Fruit fly (Drosophila melanogaster) whole organism, embryonic: ENCODE results near the gene FucTC.
A peak's percentile ranks its signal among the peaks of the same experiment; 100 is the strongest.

ENCODE experiments used
- Abd-B ChIP-seq: fragments of 200-800 bp; sonication (Bioruptor generic); optimal IDR thresholded peaks from 2 replicates; lab custom pipeline; 2018; ENCODE audit warnings: missing biosample characterization, mild to moderate bottlenecking, missing genetic modification characterization, moderate library complexity
- Awh ChIP-seq: fragments of 200-800 bp; sonication (Bioruptor generic); IDR thresholded peaks from 2 replicates; pipeline ENCODE4, ENCODE4 v1.3.6; 2022; ENCODE audit warnings: missing biosample characterization, missing genetic modification characterization
- CG10462 ChIP-seq: fragments of 200-800 bp; sonication (Bioruptor generic); optimal IDR thresholded peaks from 2 replicates; lab custom pipeline; 2016; ENCODE audit warnings: missing biosample characterization, missing genetic modification characterization
- CG11504 ChIP-seq: fragments of 200-800 bp; sonication (Bioruptor generic); optimal IDR thresholded peaks from 3 replicates; lab custom pipeline; 2019; ENCODE audit warnings: missing biosample characterization, mild to moderate bottlenecking, missing genetic modification characterization, moderate library complexity
- CG12942 ChIP-seq: fragments of 200-800 bp; sonication (Bioruptor generic); optimal IDR thresholded peaks from 3 replicates; lab custom pipeline; 2016; ENCODE audit warnings: missing biosample characterization, missing genetic modification characterization
- CG14050 ChIP-seq: fragments of 200-800 bp; sonication (Bioruptor generic); IDR thresholded peaks from 3 replicates; pipeline ENCODE4 v1.3.6; 2022; ENCODE audit warnings: missing biosample characterization, missing genetic modification characterization
- CG16813 ChIP-seq: fragments of 200-800 bp; sonication (Bioruptor generic); IDR thresholded peaks from 3 replicates; pipeline ENCODE4 v1.3.6; 2022; ENCODE audit warnings: missing biosample characterization, missing genetic modification characterization; ENCODE audit not compliant: partially characterized antibody
- CG17802 ChIP-seq: fragments of 200-800 bp; sonication (Bioruptor generic); optimal IDR thresholded peaks from 2 replicates; lab custom pipeline; 2018; ENCODE audit warnings: missing biosample characterization, mild to moderate bottlenecking, missing genetic modification characterization, moderate library complexity
- CG18262 ChIP-seq: fragments of 200-800 bp; optimal IDR thresholded peaks from 3 replicates; lab custom pipeline; 2019; ENCODE audit warnings: missing biosample characterization, mild to moderate bottlenecking, missing genetic modification characterization, moderate library complexity
- CG2116 ChIP-seq: fragments of 200-800 bp; sonication (Bioruptor generic); optimal IDR thresholded peaks from 3 replicates; lab custom pipeline; 2018; ENCODE audit warnings: missing biosample characterization, mild to moderate bottlenecking, missing genetic modification characterization
- CG2678 ChIP-seq: fragments of 200-800 bp; sonication (Bioruptor generic); optimal IDR thresholded peaks from 3 replicates; lab custom pipeline; 2019; ENCODE audit warnings: missing biosample characterization, mild to moderate bottlenecking, missing genetic modification characterization, moderate library complexity
- CG30020 ChIP-seq: fragments of 200-800 bp; optimal IDR thresholded peaks from 2 replicates; lab custom pipeline; 2019; ENCODE audit warnings: missing biosample characterization, mild to moderate bottlenecking, missing genetic modification characterization, moderate library complexity
- CG3281 ChIP-seq: fragments of 200-800 bp; sonication (Bioruptor generic); optimal IDR thresholded peaks from 3 replicates; lab custom pipeline; 2017; ENCODE audit warnings: missing biosample characterization, mild to moderate bottlenecking, missing genetic modification characterization
- CG3995 ChIP-seq: fragments of 200-800 bp; sonication (Bioruptor generic); optimal IDR thresholded peaks from 3 replicates; lab custom pipeline; 2016; ENCODE audit warnings: missing biosample characterization, missing genetic modification characterization
- CG6689 ChIP-seq: fragments of 200-800 bp; sonication (Bioruptor generic); IDR thresholded peaks from 2 replicates; pipeline ENCODE4 v1.3.6; 2022; ENCODE audit warnings: missing biosample characterization, missing genetic modification characterization
- CG6813 ChIP-seq: fragments of 200-800 bp; sonication (Bioruptor generic); optimal IDR thresholded peaks from 2 replicates; lab custom pipeline; 2017; ENCODE audit warnings: missing biosample characterization, missing genetic modification characterization, mild to moderate bottlenecking, moderate library complexity, missing genetic modification reagents
- CG6854 ChIP-seq: fragments of 200-800 bp; sonication (Bioruptor generic); optimal IDR thresholded peaks from 3 replicates; lab custom pipeline; 2017; ENCODE audit warnings: missing biosample characterization, mild to moderate bottlenecking, missing genetic modification characterization
- CG7987 ChIP-seq: fragments of 200-800 bp; sonication (Bioruptor generic); optimal IDR thresholded peaks from 2 replicates; lab custom pipeline; 2018; ENCODE audit warnings: missing biosample characterization, mild to moderate bottlenecking, missing genetic modification characterization, moderate library complexity
- CG8281 ChIP-seq: fragments of 200-800 bp; sonication (Bioruptor generic); optimal IDR thresholded peaks from 2 replicates; lab custom pipeline; 2018; ENCODE audit warnings: missing biosample characterization, mild to moderate bottlenecking, missing genetic modification characterization, moderate library complexity
- CG9817 ChIP-seq: fragments of 200-800 bp; sonication (Bioruptor generic); optimal IDR thresholded peaks from 2 replicates; lab custom pipeline; 2018; ENCODE audit warnings: missing biosample characterization, mild to moderate bottlenecking, missing genetic modification characterization, moderate library complexity
- CHES-1-like ChIP-seq: fragments of 200-800 bp; sonication (Bioruptor generic); optimal IDR thresholded peaks from 2 replicates; lab custom pipeline; 2016; ENCODE audit warnings: missing biosample characterization, missing genetic modification characterization
- D ChIP-seq, 2 experiments: fragments of 200-800 bp in 1 of 2; fragments of >200 bp in 1 of 2; sonication (Bioruptor generic) in 1 of 2; optimal IDR thresholded peaks; 2 replicates in 1 of 2; 3 replicates in 1 of 2; lab custom pipeline; 2017; ENCODE audit warnings: mild to moderate bottlenecking in 1 of 2, missing biosample characterization in 1 of 2, missing genetic modification characterization in 1 of 2, missing genetic modification reagents in 1 of 2
- D19A ChIP-seq: fragments of 200-800 bp; optimal IDR thresholded peaks from 3 replicates; lab custom pipeline; 2019; ENCODE audit warnings: missing biosample characterization, mild to moderate bottlenecking, missing genetic modification characterization, moderate library complexity
- Dref ChIP-seq: fragments of 200-800 bp; sonication (Bioruptor generic); IDR thresholded peaks from 2 replicates; pipeline ENCODE4 v1.3.6; 2022; ENCODE audit warnings: missing biosample characterization, missing genetic modification characterization
- E2f1 ChIP-seq: fragments of 200-800 bp; sonication (Bioruptor generic); IDR thresholded peaks from 2 replicates; pipeline ENCODE4 v1.3.6; 2022; ENCODE audit warnings: missing biosample characterization, missing genetic modification characterization
- Fer2 ChIP-seq: fragments of 200-800 bp; sonication (Bioruptor generic); optimal IDR thresholded peaks from 2 replicates; lab custom pipeline; 2018; ENCODE audit warnings: missing biosample characterization, mild to moderate bottlenecking, missing genetic modification characterization, moderate library complexity
- Hmr ChIP-seq: fragments of 200-800 bp; sonication (Bioruptor generic); optimal IDR thresholded peaks from 3 replicates; lab custom pipeline; 2017; ENCODE audit warnings: mild to moderate bottlenecking, missing biosample characterization, missing genetic modification reagents, missing genetic modification characterization
- NfI ChIP-seq: fragments of 200-800 bp; sonication (Bioruptor generic); optimal IDR thresholded peaks from 3 replicates; lab custom pipeline; 2018; ENCODE audit warnings: missing biosample characterization, mild to moderate bottlenecking, missing genetic modification characterization, moderate library complexity
- Rfx ChIP-seq: fragments of 200-800 bp; sonication (Bioruptor generic); IDR thresholded peaks from 2 replicates; pipeline ENCODE4 v1.3.6; 2022; ENCODE audit warnings: missing biosample characterization, missing genetic modification characterization
- Usf ChIP-seq: fragments of 200-800 bp; sonication (Bioruptor generic); optimal IDR thresholded peaks from 2 replicates; lab custom pipeline; 2017; ENCODE audit warnings: missing genotype, missing biosample characterization, missing genetic modification characterization
- Xrp1 ChIP-seq: fragments of 200-800 bp; sonication (Bioruptor generic); IDR thresholded peaks from 2 replicates; pipeline ENCODE4 v1.3.6; 2022; ENCODE audit warnings: missing biosample characterization, missing genetic modification characterization
- cad ChIP-seq: fragments of >200 bp; optimal IDR thresholded peaks from 2 replicates; lab custom pipeline; 2017; ENCODE audit warnings: missing biosample characterization, missing genetic modification characterization
- corto ChIP-seq: fragments of 200-800 bp; sonication (Bioruptor generic); optimal IDR thresholded peaks from 2 replicates; lab custom pipeline; 2016; ENCODE audit warnings: missing biosample characterization, mild to moderate bottlenecking, missing genetic modification characterization, moderate library complexity
- danr ChIP-seq: fragments of 200-800 bp; sonication (Bioruptor generic); IDR thresholded peaks from 2 replicates; pipeline ENCODE4 v1.3.6; 2022; ENCODE audit warnings: missing biosample characterization, missing genetic modification characterization
- hkb ChIP-seq, 2 experiments: fragments of 200-800 bp in 1 of 2; fragments of >200 bp in 1 of 2; sonication (Bioruptor generic) in 1 of 2; IDR thresholded peaks in 1 of 2; optimal IDR thresholded peaks in 1 of 2; 2 replicates each; pipeline versions ENCODE4 v1.3.6 to Lab custom; 2017 to 2022; ENCODE audit warnings: missing biosample characterization in 1 of 2, missing genetic modification characterization in 1 of 2
- knrl ChIP-seq: fragments of 200-800 bp; sonication (Bioruptor generic); IDR thresholded peaks from 3 replicates; pipeline ENCODE4 v1.3.6; 2022; ENCODE audit warnings: missing biosample characterization, missing genetic modification characterization; ENCODE audit not compliant: partially characterized antibody
- nau ChIP-seq: fragments of 200-800 bp; sonication (Bioruptor generic); optimal IDR thresholded peaks from 3 replicates; lab custom pipeline; 2017; ENCODE audit warnings: missing biosample characterization, mild to moderate bottlenecking, missing genetic modification characterization, missing genetic modification reagents
- pho ChIP-seq: fragments of 200-800 bp; sonication (Bioruptor generic); optimal IDR thresholded peaks from 2 replicates; lab custom pipeline; 2016; ENCODE audit warnings: missing biosample characterization, missing genetic modification characterization
- pzg ChIP-seq: fragments of 200-800 bp; sonication (Bioruptor generic); optimal IDR thresholded peaks from 3 replicates; lab custom pipeline; 2018; ENCODE audit warnings: missing biosample characterization, mild to moderate bottlenecking, missing genetic modification characterization, moderate library complexity
- repo ChIP-seq: fragments of 200-800 bp; sonication (Bioruptor generic); optimal IDR thresholded peaks from 2 replicates; lab custom pipeline; 2016; ENCODE audit warnings: missing biosample characterization, missing genetic modification characterization
- sd ChIP-seq: fragments of 200-800 bp; sonication (Bioruptor generic); optimal IDR thresholded peaks from 3 replicates; lab custom pipeline; 2018; ENCODE audit warnings: missing biosample characterization, mild to moderate bottlenecking, missing genetic modification characterization, moderate library complexity
- slbo ChIP-seq: fragments of 200-800 bp; sonication (Bioruptor generic); IDR thresholded peaks from 2 replicates; pipeline ENCODE4 v1.3.6; 2022; ENCODE audit warnings: missing biosample characterization, missing genetic modification characterization
- sob ChIP-seq: fragments of 200-800 bp; sonication (Bioruptor generic); IDR thresholded peaks from 2 replicates; pipeline ENCODE4 v1.3.6; 2022; ENCODE audit warnings: missing biosample characterization, missing genetic modification characterization
- ssp ChIP-seq: fragments of 200-800 bp; sonication (Bioruptor generic); IDR thresholded peaks from 2 replicates; pipeline ENCODE4 v1.3.6; 2022; ENCODE audit warnings: missing biosample characterization, missing genetic modification characterization
- stwl ChIP-seq: fragments of 200-800 bp; sonication (Bioruptor generic); optimal IDR thresholded peaks from 3 replicates; lab custom pipeline; 2018; ENCODE audit warnings: missing biosample characterization, mild to moderate bottlenecking, missing genetic modification characterization, moderate library complexity
- tgo ChIP-seq: fragments of 200-800 bp; sonication (Bioruptor generic); IDR thresholded peaks from 3 replicates; pipeline ENCODE4 v1.3.6; 2022; ENCODE audit warnings: missing biosample characterization, missing genetic modification characterization
- unpg ChIP-seq: fragments of 200-800 bp; sonication (Bioruptor generic); optimal IDR thresholded peaks from 3 replicates; lab custom pipeline; 2018; ENCODE audit warnings: missing biosample characterization, mild to moderate bottlenecking, missing genetic modification characterization, moderate library complexity
- zfh1 ChIP-seq: fragments of 200-800 bp; sonication (Bioruptor generic); IDR thresholded peaks from 3 replicates; pipeline ENCODE4 v1.3.6; 2022; ENCODE audit warnings: missing biosample characterization, missing genetic modification characterization

The FucTC gene

dm6 chrX:23010651-23011050, 452 bp downstream of the FucTC start (continued):
- peak; percentile 40 for TF ChIP-seq CG6813 (GFP tag; lab: Kevin White, UChicago)
- no peak for TF ChIP-seq Awh (GFP tag; lab: Robert Waterston, UW)
- TF ChIP-seq unpg (GFP tag; lab: Kevin White, UChicago), result peak; percentile 29
- TF ChIP-seq CG3995 (GFP tag; lab: Kevin White, UChicago), result no peak
- TF ChIP-seq CG3281 (GFP tag; lab: Kevin White, UChicago), result peak; percentile 49
- no peak for TF ChIP-seq cad (GFP tag; lab: Kevin White, UChicago)
- peak; percentile 40; the same call in 2 of the 3 replicates for TF ChIP-seq tgo (GFP tag; lab: Robert Waterston, UW)
- TF ChIP-seq D (optimal IDR thresholded peaks at IDR 0.05; lab: Kevin White, UChicago), result no peak
- no peak for TF ChIP-seq D (GFP tag; optimal IDR thresholded peaks at IDR 0.05; lab: Kevin White, UChicago)
- no peak for TF ChIP-seq E2f1 (GFP tag; lab: Robert Waterston, UW)
- no peak for TF ChIP-seq CG17802 (tag; lab: Kevin White, UChicago)
- peak; percentile 33; the same call in 1 of the 2 replicates for TF ChIP-seq sob (GFP tag; lab: Robert Waterston, UW)
- TF ChIP-seq NfI (GFP tag; lab: Kevin White, UChicago), result no peak
- no peak for TF ChIP-seq zfh1 (GFP tag; lab: Robert Waterston, UW)
- TF ChIP-seq CG14050 (GFP tag; lab: Robert Waterston, UW), result no peak
- no peak for TF ChIP-seq CG10462 (GFP tag; lab: Kevin White, UChicago)
- TF ChIP-seq Rfx (GFP tag; lab: Robert Waterston, UW), result peak; percentile 54; the same call in 1 of the 2 replicates
- TF ChIP-seq nau (GFP tag; lab: Kevin White, UChicago), result no peak
- TF ChIP-seq CG8281 (tag; lab: Kevin White, UChicago), result no peak
- TF ChIP-seq pho, result peak; percentile 6
- no peak for TF ChIP-seq Dref (GFP tag; lab: Robert Waterston, UW)
- TF ChIP-seq CG2116, result no peak
- no peak for TF ChIP-seq danr (GFP tag; lab: Robert Waterston, UW)
- TF ChIP-seq CG12942, result no peak
- TF ChIP-seq CG7987 (GFP tag; lab: Kevin White, UChicago), result no peak
- TF ChIP-seq Usf (GFP tag; lab: Kevin White, UChicago), result no peak
- TF ChIP-seq CG6689 (GFP tag; lab: Robert Waterston, UW), result 0 out of 2 replicates have a peak, but pooled peaks have one; percentile 14

- TF ChIP-seq CG16813 (GFP tag; lab: Robert Waterston, UW) (peak; percentile 99), CG9817 (peak; percentile 19), repo (no peak), slbo (peak; percentile 58), sd (peak; percentile 11), Fer2 (tag; lab: Kevin White, UChicago) (no peak), CHES-1-like (GFP tag; lab: Kevin White, UChicago) (no peak), CG6689 (GFP tag; lab: Robert Waterston, UW) (0 out of 2 replicates have a peak, but pooled peaks have one; percentile 37), Hmr (GFP tag; lab: Kevin White, UChicago) (peak; percentile 39), CG18262 (tag; lab: Kevin White, UChicago) (peak; percentile 49), Xrp1 (GFP tag; lab: Robert Waterston, UW) (0 out of 2 replicates have a peak, but pooled peaks have one; percentile 22), pzg (GFP tag; lab: Kevin White, UChicago) (peak; percentile 74), CG3281 (GFP tag; lab: Kevin White, UChicago) (peak; percentile 1), knrl (GFP tag; lab: Robert Waterston, UW) (peak; percentile 97), CG6854 (GFP tag; lab: Kevin White, UChicago) (no peak), hkb (optimal IDR thresholded peaks at IDR 0.05; lab: Kevin White, UChicago) (no peak), hkb (GFP tag; IDR thresholded peaks at IDR 0.05; lab: Robert Waterston, UW) (0 out of 2 replicates have a peak, but pooled peaks have one; percentile 20), Rfx (GFP tag; lab: Robert Waterston, UW) (peak; percentile 64), D19A (tag; lab: Kevin White, UChicago) (peak; percentile 2), CG2678 (peak; percentile 42), stwl (tag; lab: Kevin White, UChicago) (peak; percentile 97), ssp (GFP tag; lab: Robert Waterston, UW) (peak; percentile 38; the same call in 1 of the 2 replicates), Abd-B (GFP tag; lab: Kevin White, UChicago) (peak; percentile 16), CG11504 (tag; lab: Kevin White, UChicago) (peak; percentile 29), corto (GFP tag; lab: Kevin White, UChicago) (no peak), CG30020 (tag; lab: Kevin White, UChicago) (peak; percentile 43)
Observed at dm6 chrX:23007399-23007798, 3.7 kb downstream of the FucTC start.
